Worm (Caenorhabditis elegans): ENCODE results near the gene btb-20.

btb-20 gene

ce11 chrII:14480772-14481171 is 42.5 kb downstream of the btb-20 start:
- TF ChIP-seq unc-62 (GFP tag; optimal IDR thresholded peaks at IDR 0.05): no peak

ce11 chrII:14479583-14480245 is 43.6 kb downstream of the btb-20 start, which contains the start of gene C13B4.1:
Gene C13B4.1, minus strand, starts transcription at chrII:14479633.
- TF ChIP-seq unc-62 (GFP tag; optimal IDR thresholded peaks at IDR 0.05): no peak

- TF ChIP-seq unc-62 (GFP tag; optimal IDR thresholded peaks at IDR 0.05): no peak
Observed at ce11 chrII:14474700-14475099, 48.6 kb downstream of the btb-20 start.
